Fruit fly (Drosophila melanogaster) whole organism, embryonic: ENCODE results near the gene Cdc5.
A peak's percentile ranks its signal among the peaks of the same experiment; 100 is the strongest.

Experiments
- Bgb ChIP-seq: fragments of 200-800 bp; sonication (Bioruptor generic); IDR thresholded peaks from 2 replicates; pipeline ENCODE4 v1.3.6; 2022; ENCODE audit warnings: missing biosample characterization, missing genetic modification characterization; ENCODE audit not compliant: partially characterized antibody
- CG11247 ChIP-seq: fragments of 200-800 bp; sonication (Bioruptor generic); IDR thresholded peaks from 2 replicates; pipeline ENCODE4 v1.3.6; 2022; ENCODE audit warnings: missing biosample characterization, missing genetic modification characterization
- CG11695 ChIP-seq: fragments of 200-800 bp; sonication (Bioruptor generic); IDR thresholded peaks from 3 replicates; pipeline ENCODE4 v1.3.6; 2022; ENCODE audit warnings: missing biosample characterization, missing genetic modification characterization
- CG12391 ChIP-seq: fragments of 200-800 bp; sonication (Bioruptor generic); optimal IDR thresholded peaks from 3 replicates; lab custom pipeline; 2018; ENCODE audit warnings: missing biosample characterization, mild to moderate bottlenecking, missing genetic modification characterization, moderate library complexity
- CG12659 ChIP-seq: fragments of 200-800 bp; sonication (Bioruptor generic); optimal IDR thresholded peaks from 3 replicates; lab custom pipeline; 2017; ENCODE audit warnings: mild to moderate bottlenecking, missing biosample characterization, missing genetic modification reagents, missing genetic modification characterization
- CG14441 ChIP-seq: fragments of 200-800 bp; sonication (Bioruptor generic); IDR thresholded peaks from 2 replicates; pipeline ENCODE4 v1.3.6; 2022; ENCODE audit warnings: missing biosample characterization, missing genetic modification characterization
- CG14860 ChIP-seq: fragments of 200-800 bp; sonication (Bioruptor generic); IDR thresholded peaks from 3 replicates; pipeline ENCODE4 v1.3.6; 2022; ENCODE audit warnings: missing biosample characterization, missing genetic modification characterization; ENCODE audit not compliant: partially characterized antibody
- CG15601 ChIP-seq: fragments of 200-800 bp; sonication (Bioruptor generic); optimal IDR thresholded peaks from 3 replicates; lab custom pipeline; 2019; ENCODE audit warnings: missing biosample characterization, mild to moderate bottlenecking, missing genetic modification characterization, moderate library complexity
- CG1603 ChIP-seq: fragments of 200-800 bp; sonication (Bioruptor generic); optimal IDR thresholded peaks from 2 replicates; lab custom pipeline; 2019; ENCODE audit warnings: missing biosample characterization, mild to moderate bottlenecking, missing genetic modification characterization, moderate library complexity
- CG17328 ChIP-seq: fragments of 200-800 bp; sonication (Bioruptor generic); IDR thresholded peaks from 2 replicates; pipeline ENCODE4 v1.3.6; 2022; ENCODE audit warnings: missing biosample characterization, missing genetic modification characterization
- CG17361 ChIP-seq: fragments of 200-800 bp; sonication (Bioruptor generic); IDR thresholded peaks from 3 replicates; pipeline ENCODE4 v1.3.6; 2022; ENCODE audit warnings: missing biosample characterization, missing genetic modification characterization
- CG17385 ChIP-seq: fragments of 200-800 bp; sonication (Bioruptor generic); optimal IDR thresholded peaks from 3 replicates; lab custom pipeline; 2018; ENCODE audit warnings: missing biosample characterization, mild to moderate bottlenecking, missing genetic modification characterization
- CG17829 ChIP-seq: fragments of 200-800 bp; optimal IDR thresholded peaks from 2 replicates; lab custom pipeline; 2019; ENCODE audit warnings: missing biosample characterization, mild to moderate bottlenecking, missing genetic modification characterization, moderate library complexity
- CG2116 ChIP-seq: fragments of 200-800 bp; sonication (Bioruptor generic); optimal IDR thresholded peaks from 3 replicates; lab custom pipeline; 2018; ENCODE audit warnings: missing biosample characterization, mild to moderate bottlenecking, missing genetic modification characterization
- CG2120 ChIP-seq: fragments of 200-800 bp; sonication (Bioruptor generic); optimal IDR thresholded peaks from 3 replicates; lab custom pipeline; 2016; ENCODE audit warnings: missing biosample characterization, missing genetic modification characterization
- CG2129 ChIP-seq: fragments of 200-800 bp; sonication (Bioruptor generic); IDR thresholded peaks from 2 replicates; pipeline ENCODE4 v1.3.6; 2022; ENCODE audit warnings: missing biosample characterization, missing genetic modification characterization; ENCODE audit not compliant: partially characterized antibody
- CG32767 ChIP-seq: fragments of 200-800 bp; sonication (Bioruptor generic); IDR thresholded peaks from 2 replicates; pipeline ENCODE4 v1.3.6; 2022; ENCODE audit warnings: missing biosample characterization, missing genetic modification characterization
- CG4617 ChIP-seq: fragments of 200-800 bp; sonication (Bioruptor generic); optimal IDR thresholded peaks from 3 replicates; lab custom pipeline; 2016; ENCODE audit warnings: missing biosample characterization, missing genetic modification characterization, borderline replicate concordance
- CG6654 ChIP-seq: fragments of 200-800 bp; sonication (Bioruptor generic); optimal IDR thresholded peaks from 2 replicates; lab custom pipeline; 2017; ENCODE audit warnings: missing biosample characterization, mild to moderate bottlenecking, missing genetic modification characterization
- CG7987 ChIP-seq: fragments of 200-800 bp; sonication (Bioruptor generic); optimal IDR thresholded peaks from 2 replicates; lab custom pipeline; 2018; ENCODE audit warnings: missing biosample characterization, mild to moderate bottlenecking, missing genetic modification characterization, moderate library complexity
- CTCF ChIP-seq: fragments of 200-800 bp; sonication (Bioruptor generic); optimal IDR thresholded peaks from 2 replicates; lab custom pipeline; 2017; ENCODE audit warnings: missing biosample characterization, mild to moderate bottlenecking, missing genetic modification characterization, moderate library complexity
- CkIIα-i1 ChIP-seq: fragments of 200-800 bp; sonication (Bioruptor generic); IDR thresholded peaks from 2 replicates; pipeline ENCODE4 v1.3.6; 2022; ENCODE audit warnings: missing biosample characterization, missing genetic modification characterization
- CoRest ChIP-seq: fragments of 200-800 bp; sonication (Bioruptor generic); optimal IDR thresholded peaks from 3 replicates; lab custom pipeline; 2018; ENCODE audit warnings: missing biosample characterization, mild to moderate bottlenecking, missing genetic modification characterization, moderate library complexity
- Doc3 ChIP-seq: fragments of 200-800 bp; sonication (Bioruptor generic); IDR thresholded peaks from 3 replicates; pipeline ENCODE4 v1.3.6; 2022; ENCODE audit warnings: missing biosample characterization, missing genetic modification characterization; ENCODE audit not compliant: partially characterized antibody
- Med ChIP-seq: fragments of 200-800 bp; sonication (Bioruptor generic); peaks from one replicate; lab custom pipeline; 2016; ENCODE audit warnings: missing biosample characterization, missing genetic modification characterization, mild to moderate bottlenecking, inconsistent platforms, moderate library complexity
- Myb ChIP-seq: fragments of 200-800 bp; sonication (Bioruptor generic); optimal IDR thresholded peaks from 2 replicates; lab custom pipeline; 2016; ENCODE audit warnings: missing biosample characterization, missing genetic modification characterization
- Opbp ChIP-seq: fragments of 200-800 bp; sonication (Bioruptor generic); IDR thresholded peaks from 3 replicates; pipeline ENCODE4 v1.3.6; 2022; ENCODE audit warnings: missing biosample characterization, missing genetic modification characterization; ENCODE audit not compliant: partially characterized antibody
- PHDP ChIP-seq: fragments of 200-800 bp; sonication (Bioruptor generic); optimal IDR thresholded peaks from 3 replicates; lab custom pipeline; 2018; ENCODE audit warnings: missing biosample characterization, mild to moderate bottlenecking, missing genetic modification characterization, moderate library complexity
- Sry-δ ChIP-seq: fragments of 200-800 bp; sonication (Bioruptor generic); optimal IDR thresholded peaks from 2 replicates; lab custom pipeline; 2016; ENCODE audit warnings: missing biosample characterization, missing genetic modification characterization
- Tbp ChIP-seq: fragments of >200 bp; optimal IDR thresholded peaks from 2 replicates; lab custom pipeline; 2018; ENCODE audit warnings: missing biosample characterization, missing genetic modification characterization
- YL-1 ChIP-seq: fragments of 200-800 bp; sonication (Bioruptor generic); optimal IDR thresholded peaks from 3 replicates; lab custom pipeline; 2017; ENCODE audit warnings: missing biosample characterization, mild to moderate bottlenecking, missing genetic modification characterization
- amos ChIP-seq: fragments of 200-800 bp; sonication (Bioruptor generic); IDR thresholded peaks from 2 replicates; pipeline ENCODE4 v1.3.6; 2022; ENCODE audit warnings: missing biosample characterization, missing genetic modification characterization; ENCODE audit not compliant: partially characterized antibody
- bbx ChIP-seq: fragments of 200-800 bp; sonication (Bioruptor generic); IDR thresholded peaks from 2 replicates; pipeline ENCODE4 v1.3.6; 2022; ENCODE audit warnings: missing biosample characterization, missing genetic modification characterization; ENCODE audit not compliant: partially characterized antibody
- cg ChIP-seq: fragments of 200-800 bp; sonication (Bioruptor generic); optimal IDR thresholded peaks from 3 replicates; lab custom pipeline; 2019; ENCODE audit warnings: missing biosample characterization, mild to moderate bottlenecking, missing genetic modification characterization, moderate library complexity
- cwo ChIP-seq: fragments of 200-800 bp; sonication (Bioruptor generic); optimal IDR thresholded peaks from 3 replicates; lab custom pipeline; 2017; ENCODE audit warnings: missing biosample characterization, missing genetic modification characterization, mild to moderate bottlenecking, moderate library complexity, missing genetic modification reagents
- grn ChIP-seq: fragments of 200-800 bp; sonication (Bioruptor generic); optimal IDR thresholded peaks from 3 replicates; lab custom pipeline; 2017; ENCODE audit warnings: missing biosample characterization, missing genetic modification characterization
- hb ChIP-seq: fragments of 200-800 bp; sonication (Bioruptor generic); IDR thresholded peaks from 3 replicates; pipeline ENCODE4 v1.3.6; 2022; ENCODE audit warnings: missing biosample characterization, missing genetic modification characterization; ENCODE audit not compliant: partially characterized antibody
- inv ChIP-seq: fragments of 200-800 bp; sonication (Bioruptor generic); IDR thresholded peaks from 2 replicates; pipeline ENCODE4 v1.3.6; 2022; ENCODE audit warnings: missing biosample characterization, missing genetic modification characterization; ENCODE audit not compliant: partially characterized antibody
- kay ChIP-seq: fragments of 200-800 bp; sonication (Bioruptor generic); optimal IDR thresholded peaks from 2 replicates; lab custom pipeline; 2016; ENCODE audit warnings: missing biosample characterization, missing genetic modification characterization
- kni ChIP-seq: fragments of 200-800 bp; sonication (Bioruptor generic); optimal IDR thresholded peaks from 3 replicates; lab custom pipeline; 2017; ENCODE audit warnings: mild to moderate bottlenecking, missing biosample characterization, missing genetic modification reagents, missing genetic modification characterization
- knrl ChIP-seq: fragments of 200-800 bp; sonication (Bioruptor generic); IDR thresholded peaks from 3 replicates; pipeline ENCODE4 v1.3.6; 2022; ENCODE audit warnings: missing biosample characterization, missing genetic modification characterization; ENCODE audit not compliant: partially characterized antibody
- pzg ChIP-seq: fragments of 200-800 bp; sonication (Bioruptor generic); optimal IDR thresholded peaks from 3 replicates; lab custom pipeline; 2018; ENCODE audit warnings: missing biosample characterization, mild to moderate bottlenecking, missing genetic modification characterization, moderate library complexity
- sna ChIP-seq: fragments of 200-800 bp; sonication (Bioruptor generic); IDR thresholded peaks from 2 replicates; pipeline ENCODE4 v1.3.6; 2022; ENCODE audit warnings: missing biosample characterization, missing genetic modification characterization; ENCODE audit not compliant: partially characterized antibody
- sqz ChIP-seq: fragments of 200-800 bp; sonication (Bioruptor generic); optimal IDR thresholded peaks from 3 replicates; lab custom pipeline; 2018; ENCODE audit warnings: missing biosample characterization, mild to moderate bottlenecking, missing genetic modification characterization
- sug ChIP-seq: fragments of 200-800 bp; optimal IDR thresholded peaks from 2 replicates; lab custom pipeline; 2019; ENCODE audit warnings: missing biosample characterization, mild to moderate bottlenecking, missing genetic modification characterization, moderate library complexity
- tna ChIP-seq: fragments of 200-800 bp; sonication (Bioruptor generic); IDR thresholded peaks from 2 replicates; pipeline ENCODE4 v1.3.6; 2022; ENCODE audit warnings: missing biosample characterization, missing genetic modification characterization; ENCODE audit not compliant: partially characterized antibody
- trem ChIP-seq: fragments of 200-800 bp; optimal IDR thresholded peaks from 3 replicates; lab custom pipeline; 2019; ENCODE audit warnings: missing biosample characterization, mild to moderate bottlenecking, missing genetic modification characterization, moderate library complexity
- unc-4 ChIP-seq: fragments of 200-800 bp; sonication (Bioruptor generic); IDR thresholded peaks from 2 replicates; pipeline ENCODE4 v1.3.6; 2022; ENCODE audit warnings: missing biosample characterization, missing genetic modification characterization; ENCODE audit not compliant: partially characterized antibody
- zen2 ChIP-seq: fragments of 200-800 bp; sonication (Bioruptor generic); IDR thresholded peaks from 3 replicates; pipeline ENCODE4 v1.3.6; 2022; ENCODE audit warnings: missing biosample characterization, missing genetic modification characterization; ENCODE audit not compliant: partially characterized antibody

The Cdc5 gene

dm6 chr3L:324486-324885 lies 36.7 kb downstream of the Cdc5 start, which contains the start of gene CG32344:
TSS of gene CG32344 (minus strand) at chr3L:324720.
- TF ChIP-seq CG14441 (GFP tag; lab: Robert Waterston, UW) (no peak), CTCF (GFP tag; lab: Kevin White, UChicago) (no peak), cwo (GFP tag; lab: Kevin White, UChicago) (peak; percentile 78), CG32767 (GFP tag; lab: Robert Waterston, UW) (no peak), CG12659 (GFP tag; lab: Kevin White, UChicago) (peak; percentile 16), amos (GFP tag; lab: Robert Waterston, UW) (peak; percentile 76), CG11695 (no peak), sug (tag; lab: Kevin White, UChicago) (peak; percentile 27), Myb (GFP tag; lab: Kevin White, UChicago) (peak; percentile 54), CG7987 (GFP tag; lab: Kevin White, UChicago) (peak; percentile 21), tna (GFP tag; lab: Robert Waterston, UW) (0 out of 2 replicates have a peak, but pooled peaks have one; percentile 35), kay (GFP tag; lab: Kevin White, UChicago) (peak; percentile 50), Doc3 (GFP tag; lab: Robert Waterston, UW) (peak; percentile 56; the same call in 2 of the 3 replicates), zen2 (GFP tag; lab: Robert Waterston, UW) (peak; percentile 65; the same call in 2 of the 3 replicates), sna (peak; percentile 72), CG4617 (GFP tag; lab: Kevin White, UChicago) (peak; percentile 44), CG11247 (GFP tag; lab: Robert Waterston, UW) (no peak), grn (GFP tag; lab: Kevin White, UChicago) (peak; percentile 40), trem (tag; lab: Kevin White, UChicago) (peak; percentile 50), Med (GFP tag; lab: Kevin White, UChicago) (peak; percentile 74), CoRest (tag; lab: Kevin White, UChicago) (peak; percentile 28), Bgb (peak; percentile 74), CG17361 (GFP tag; lab: Robert Waterston, UW) (0 out of 3 replicates have a peak, but pooled peaks have one; percentile 24), Opbp (peak; percentile 21; the same call in 2 of the 3 replicates), hb (no peak), inv (GFP tag; lab: Robert Waterston, UW) (peak; percentile 51), Sry-δ (GFP tag; lab: Kevin White, UChicago) (peak; percentile 63), YL-1 (peak; percentile 90), CG14860 (GFP tag; lab: Robert Waterston, UW) (peak; percentile 59), CG15601 (tag; lab: Kevin White, UChicago) (no peak), CG17385 (GFP tag; lab: Kevin White, UChicago) (peak; percentile 70), CG6654 (GFP tag; lab: Kevin White, UChicago) (no peak), sqz (GFP tag; lab: Kevin White, UChicago) (peak; percentile 85), PHDP (tag; lab: Kevin White, UChicago) (peak; percentile 15), CG1603 (peak; percentile 41), unc-4 (GFP tag; lab: Robert Waterston, UW) (peak; percentile 81), CG2116 (GFP tag; lab: Kevin White, UChicago) (peak; percentile 51), pzg (GFP tag; lab: Kevin White, UChicago) (peak; percentile 79), CkIIα-i1 (GFP tag; lab: Robert Waterston, UW) (no peak), CG2120 (GFP tag; lab: Kevin White, UChicago) (peak; percentile 18), CG2129 (GFP tag; lab: Robert Waterston, UW) (peak; percentile 47), kni (no peak), CG17328 (GFP tag; lab: Robert Waterston, UW) (no peak), CG17829 (tag; lab: Kevin White, UChicago) (peak; percentile 33), cg (no peak), CG12391 (tag; lab: Kevin White, UChicago) (peak; percentile 5), bbx (peak; percentile 58; the same call in 1 of the 2 replicates), Tbp (GFP tag; lab: Kevin White, UChicago) (peak; percentile 26), knrl (GFP tag; lab: Robert Waterston, UW) (peak; percentile 56; the same call in 2 of the 3 replicates)
